Worm (Caenorhabditis elegans): Measurements from ENCODE around the gene srw-13.

ce11 chrV:15235661-15236060 is 3.4 kb downstream of the srw-13 start, which contains the start of gene nhr-164:
- no peak for TF ChIP-seq pqm-1 (tag; optimal IDR thresholded peaks at IDR 0.05)
- no peak for TF ChIP-seq pha-4 (tag; optimal IDR thresholded peaks at IDR 0.05)
- no peak for TF ChIP-seq che-1 (tag; optimal IDR thresholded peaks at IDR 0.05)
- TF ChIP-seq fkh-10 (GFP tag; optimal IDR thresholded peaks at IDR 0.05) = no peak
- TF ChIP-seq ceh-9 (tag; optimal IDR thresholded peaks at IDR 0.05) = no peak
- TF ChIP-seq ceh-2 (tag; optimal IDR thresholded peaks at IDR 0.05) = no peak
- no peak for TF ChIP-seq elt-2 (tag; optimal IDR thresholded peaks at IDR 0.05)
- no peak for TF ChIP-seq hlh-8 (tag; optimal IDR thresholded peaks at IDR 0.05)

All from whole organism, late embryonic.